Fruit fly (Drosophila melanogaster) whole organism, embryonic: ENCODE measurements around the gene Ssl2.

Experiments
- Abd-B ChIP-seq: fragments of 200-800 bp; sonication (Bioruptor generic); optimal IDR thresholded peaks from 2 replicates; lab custom pipeline; 2018; ENCODE audit warnings: missing biosample characterization, mild to moderate bottlenecking, missing genetic modification characterization, moderate library complexity
- CG12769 ChIP-seq: fragments of 200-800 bp; sonication (Bioruptor generic); optimal IDR thresholded peaks from 2 replicates; lab custom pipeline; 2019; ENCODE audit warnings: missing biosample characterization, mild to moderate bottlenecking, missing genetic modification characterization, moderate library complexity
- CG16779 ChIP-seq: fragments of 200-800 bp; sonication (Bioruptor generic); IDR thresholded peaks from 2 replicates; pipeline ENCODE4 v1.3.6; 2022; ENCODE audit warnings: missing biosample characterization, missing genetic modification characterization
- CG17361 ChIP-seq: fragments of 200-800 bp; sonication (Bioruptor generic); IDR thresholded peaks from 3 replicates; pipeline ENCODE4 v1.3.6; 2022; ENCODE audit warnings: missing biosample characterization, missing genetic modification characterization
- CG1792 ChIP-seq: fragments of 200-800 bp; sonication (Bioruptor generic); optimal IDR thresholded peaks from 2 replicates; lab custom pipeline; 2016; ENCODE audit warnings: missing biosample characterization, missing genetic modification characterization
- CG4854 ChIP-seq: fragments of 200-800 bp; sonication (Bioruptor generic); optimal IDR thresholded peaks from 2 replicates; lab custom pipeline; 2016; ENCODE audit warnings: missing biosample characterization, missing genetic modification characterization, inconsistent platforms
- Mes4 ChIP-seq: fragments of 200-800 bp; sonication (Bioruptor generic); optimal IDR thresholded peaks from 2 replicates; lab custom pipeline; 2016; ENCODE audit warnings: missing biosample characterization, missing genetic modification characterization
- gce ChIP-seq: fragments of 200-800 bp; sonication (Bioruptor generic); IDR thresholded peaks from 3 replicates; pipeline ENCODE4 v1.3.6; 2022; ENCODE audit warnings: missing biosample characterization, missing genetic modification characterization
- schlank ChIP-seq: fragments of 200-800 bp; sonication (Bioruptor generic); optimal IDR thresholded peaks from 2 replicates; lab custom pipeline; 2018; ENCODE audit warnings: missing biosample characterization, mild to moderate bottlenecking, missing genetic modification characterization
- slou ChIP-seq: fragments of 200-800 bp; sonication (Bioruptor generic); optimal IDR thresholded peaks from 3 replicates; lab custom pipeline; 2016; ENCODE audit warnings: missing biosample characterization, missing genetic modification characterization

- TF ChIP-seq Mes4 (no peak), gce (GFP tag; lab: Robert Waterston, UW) (no peak), schlank (tag; lab: Kevin White, UChicago) (no peak), CG16779 (no peak), CG1792 (GFP tag; lab: Kevin White, UChicago) (no peak), CG17361 (GFP tag; lab: Robert Waterston, UW) (no peak), CG12769 (tag; lab: Kevin White, UChicago) (no peak), Abd-B (GFP tag; lab: Kevin White, UChicago) (no peak), slou (GFP tag; lab: Kevin White, UChicago) (no peak), CG4854 (GFP tag; lab: Kevin White, UChicago) (no peak)
These were observed 21.6 kb upstream of the Ssl2 start, which contains the start of gene CG11843 for dm6 chr3R:29054047-29054446.
